Worm (Caenorhabditis elegans) whole organism, L4/young adult: ENCODE results near the gene F12D9.2.

Experiments used
- W03F9.2 ChIP-seq: fragments of 150-350 bp; optimal IDR thresholded peaks from 2 replicates; lab custom pipeline; 2014; ENCODE audit warnings: missing biosample characterization, missing genetic modification characterization
- him-1 ChIP-seq: sonication (generic microtip); optimal IDR thresholded peaks from 2 replicates; lab custom pipeline; 2016; ENCODE audit warnings: missing genotype, missing genetic modification reagents, missing genetic modification characterization, missing compliant biosample characterization

ce11 chrX:8650535-8650934 lies 3.6 kb upstream of the F12D9.2 start:
- TF ChIP-seq W03F9.2 (no peak), him-1 (tag; lab: Kevin White, UChicago) (no peak)
